Worm (Caenorhabditis elegans) whole organism, early embryonic: ENCODE data around the gene xbp-1.

Experiments
- F13C5.2 ChIP-seq: sonication (generic microtip); optimal IDR thresholded peaks from 2 replicates; lab custom pipeline; 2017; ENCODE audit warnings: mild to moderate bottlenecking, missing genetic modification characterization, inconsistent platforms, missing compliant biosample characterization
- tbx-11 ChIP-seq: fragments of 200-800 bp; sonication (Bioruptor generic); IDR thresholded peaks from 2 replicates; pipeline ENCODE4 v1.3.6; 2022; ENCODE audit warnings: missing genetic modification characterization, missing compliant biosample characterization

DNA sequence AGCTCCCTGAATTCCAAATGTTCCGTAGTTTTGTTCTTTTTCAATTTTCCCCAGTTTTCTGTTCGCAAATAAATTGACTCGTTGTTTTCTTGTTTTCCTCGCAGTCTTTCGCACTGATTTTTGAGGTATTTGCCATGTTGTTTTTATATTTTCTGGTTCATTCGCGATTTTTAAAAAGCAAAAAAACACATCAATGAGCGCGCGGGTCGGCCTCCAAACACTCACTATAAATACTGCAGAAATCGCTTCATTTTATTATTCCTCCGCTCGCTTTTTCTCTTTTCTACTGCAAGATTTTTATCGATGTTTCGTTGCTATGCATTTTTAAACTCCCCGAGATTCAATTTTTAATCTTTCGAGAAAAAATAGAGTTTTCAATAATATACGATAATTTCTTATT, 40.8 kb upstream of the xbp-1 start:
- TF ChIP-seq F13C5.2 (tag; lab: Kevin White, UChicago) (no peak), tbx-11 (GFP tag; lab: Robert Waterston, UW) (no peak)
